In the genomic region with DNA sequence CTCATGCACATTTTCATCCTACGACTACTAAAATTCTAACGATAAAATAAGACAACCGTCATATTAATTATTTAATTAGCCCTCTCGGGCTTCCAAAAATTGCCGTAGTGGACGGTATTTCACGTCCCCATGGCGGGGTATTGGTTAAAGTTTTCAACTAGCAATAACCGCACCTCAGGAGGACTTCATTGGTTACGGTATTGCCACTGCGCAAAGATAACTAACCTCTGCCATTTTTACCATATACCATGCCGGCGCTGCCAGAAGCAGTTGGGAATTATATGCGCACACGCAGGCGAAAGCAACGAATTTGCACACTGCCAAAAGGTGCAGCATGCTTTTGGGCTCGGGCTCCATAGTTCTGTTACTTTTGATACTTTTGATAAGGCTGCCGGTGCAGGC, we compare ENCODE assay signal across 3 fruit fly cellular contexts.
TF ChIP-seq lines count a peak whose summit lies in the region.

No protein-coding gene starts in this region.

TF ChIP-seq in whole organism, embryonic, 481 proteins besides CTCF, POLR2A, EP300 and RAD21 (continued from another document and continues in another):
- TF ChIP-seq CG12299 (tag; optimal IDR thresholded peaks at IDR 0.05; lab: Kevin White, UChicago), result no peak
- TF ChIP-seq pros (GFP tag; optimal IDR thresholded peaks at IDR 0.05; lab: Kevin White, UChicago), result peak; percentile 87
- no peak for TF ChIP-seq Drgx (GFP tag; IDR thresholded peaks at IDR 0.05; lab: Robert Waterston, UW)
- TF ChIP-seq CG3163 (GFP tag; optimal IDR thresholded peaks at IDR 0.05; lab: Kevin White, UChicago), result peak; percentile 9
- TF ChIP-seq CG16863 (GFP tag; optimal IDR thresholded peaks at IDR 0.05; lab: Kevin White, UChicago), result peak; percentile 31
- no peak for TF ChIP-seq Aef1 (GFP tag; IDR thresholded peaks at IDR 0.05; lab: Robert Waterston, UW)
- TF ChIP-seq disco-r (GFP tag; optimal IDR thresholded peaks at IDR 0.05; lab: Kevin White, UChicago), result no peak
- no peak for TF ChIP-seq CG7745 (tag; optimal IDR thresholded peaks at IDR 0.05; lab: Kevin White, UChicago)
- peak; percentile 12 for TF ChIP-seq gsb-n (tag; optimal IDR thresholded peaks at IDR 0.05; lab: Kevin White, UChicago)
- TF ChIP-seq HLH54F (GFP tag; optimal IDR thresholded peaks at IDR 0.05; lab: Kevin White, UChicago), result peak; percentile 60
- peak; percentile 20; the same call in 1 of the 2 replicates for TF ChIP-seq Awh (GFP tag; IDR thresholded peaks at IDR 0.05; lab: Robert Waterston, UW)
- no peak for TF ChIP-seq CG6854 (GFP tag; optimal IDR thresholded peaks at IDR 0.05; lab: Kevin White, UChicago)
- TF ChIP-seq Dip2 (GFP tag; IDR thresholded peaks at IDR 0.05; lab: Robert Waterston, UW), result no peak
- no peak for TF ChIP-seq dysf (GFP tag; IDR thresholded peaks at IDR 0.05; lab: Robert Waterston, UW)
- peak; percentile 23 for TF ChIP-seq NC2α (GFP tag; optimal IDR thresholded peaks at IDR 0.05; lab: Kevin White, UChicago)
- 0 out of 3 replicates have a peak, but pooled peaks have one; percentile 15 for TF ChIP-seq Optix (GFP tag; IDR thresholded peaks at IDR 0.05; lab: Robert Waterston, UW)
- peak; percentile 0 for TF ChIP-seq ac (GFP tag; optimal IDR thresholded peaks at IDR 0.05; lab: Kevin White, UChicago)
- peak; percentile 26 for TF ChIP-seq bab2 (GFP tag; optimal IDR thresholded peaks at IDR 0.05; lab: Kevin White, UChicago)
- TF ChIP-seq H2.0 (GFP tag; IDR thresholded peaks at IDR 0.05; lab: Robert Waterston, UW), result no peak
- TF ChIP-seq CG34422 (GFP tag; IDR thresholded peaks at IDR 0.05; lab: Robert Waterston, UW), result no peak
- no peak; the same call in 1 of the 2 replicates for TF ChIP-seq chm (GFP tag; IDR thresholded peaks at IDR 0.05; lab: Robert Waterston, UW)
- TF ChIP-seq crc (GFP tag; optimal IDR thresholded peaks at IDR 0.05; lab: Kevin White, UChicago), result no peak
- peak; percentile 46 for TF ChIP-seq Antp (GFP tag; optimal IDR thresholded peaks at IDR 0.05; lab: Kevin White, UChicago)
- TF ChIP-seq Hey (tag; optimal IDR thresholded peaks at IDR 0.05; lab: Kevin White, UChicago), result no peak
- TF ChIP-seq CG4328 (GFP tag; optimal IDR thresholded peaks at IDR 0.05; lab: Kevin White, UChicago), result no peak
- TF ChIP-seq en (GFP tag; optimal IDR thresholded peaks at IDR 0.05; lab: Kevin White, UChicago), result no peak
- peak; percentile 49 for TF ChIP-seq Mad (GFP tag; optimal IDR thresholded peaks at IDR 0.05; lab: Kevin White, UChicago)
- no peak for TF ChIP-seq crp (GFP tag; optimal IDR thresholded peaks at IDR 0.05; lab: Kevin White, UChicago)
- no peak for TF ChIP-seq CG30431 (GFP tag; optimal IDR thresholded peaks at IDR 0.05; lab: Kevin White, UChicago)
- peak; percentile 42 for TF ChIP-seq CG11085 (GFP tag; IDR thresholded peaks at IDR 0.05; lab: Robert Waterston, UW)
- no peak for TF ChIP-seq Fer1 (GFP tag; optimal IDR thresholded peaks at IDR 0.05; lab: Kevin White, UChicago)
- TF ChIP-seq bbx (GFP tag; IDR thresholded peaks at IDR 0.05; lab: Robert Waterston, UW; ENCODE audit: partially characterized antibody), result peak; percentile 72
- no peak for TF ChIP-seq sim (GFP tag; IDR thresholded peaks at IDR 0.05; lab: Robert Waterston, UW)
- no peak for TF ChIP-seq CG17186 (GFP tag; optimal IDR thresholded peaks at IDR 0.05; lab: Kevin White, UChicago)
- TF ChIP-seq lilli (GFP tag; optimal IDR thresholded peaks at IDR 0.05; lab: Kevin White, UChicago), result peak; percentile 81
- peak; percentile 42; the same call in 1 of the 2 replicates for TF ChIP-seq CG6272 (GFP tag; IDR thresholded peaks at IDR 0.05; lab: Robert Waterston, UW)
- peak; percentile 35 for TF ChIP-seq HHEX (GFP tag; optimal IDR thresholded peaks at IDR 0.05; lab: Kevin White, UChicago)
- no peak for TF ChIP-seq Kr (GFP tag; optimal IDR thresholded peaks at IDR 0.05; lab: Kevin White, UChicago)
- peak; percentile 32 for TF ChIP-seq fd102C (GFP tag; optimal IDR thresholded peaks at IDR 0.05; lab: Kevin White, UChicago)
- TF ChIP-seq vfl (GFP tag; optimal IDR thresholded peaks at IDR 0.05; lab: Kevin White, UChicago), result peak; percentile 3
- TF ChIP-seq cato (GFP tag; optimal IDR thresholded peaks at IDR 0.05; lab: Kevin White, UChicago; ENCODE audit: borderline replicate concordance), result no peak
- TF ChIP-seq tin (GFP tag; optimal IDR thresholded peaks at IDR 0.05; lab: Kevin White, UChicago), result peak; percentile 39
- no peak for TF ChIP-seq CG10462 (GFP tag; optimal IDR thresholded peaks at IDR 0.05; lab: Kevin White, UChicago)

TF ChIP-seq in whole organism, prepupa, 60 proteins besides CTCF, POLR2A, EP300 and RAD21 (continued from another document):
- TF ChIP-seq CG3919 (GFP tag; optimal IDR thresholded peaks at IDR 0.05; lab: Kevin White, UChicago), result peak; percentile 63
- TF ChIP-seq CG4318 (GFP tag; optimal IDR thresholded peaks at IDR 0.05; lab: Kevin White, UChicago), result no peak
- no peak for TF ChIP-seq eg (GFP tag; IDR thresholded peaks at IDR 0.05; lab: Robert Waterston, UW)
- TF ChIP-seq CG16779 (tag; optimal IDR thresholded peaks at IDR 0.05; lab: Kevin White, UChicago), result no peak
- peak; percentile 39 for TF ChIP-seq OdsH (GFP tag; optimal IDR thresholded peaks at IDR 0.05; lab: Kevin White, UChicago)
- TF ChIP-seq CG10669 (GFP tag; optimal IDR thresholded peaks at IDR 0.05; lab: Kevin White, UChicago), result no peak
- TF ChIP-seq CG11294 (GFP tag; IDR thresholded peaks at IDR 0.05; lab: Robert Waterston, UW), result no peak
- no peak for TF ChIP-seq Hr38 (GFP tag; optimal IDR thresholded peaks at IDR 0.05; lab: Kevin White, UChicago)
- TF ChIP-seq topi (GFP tag; optimal IDR thresholded peaks at IDR 0.05; lab: Kevin White, UChicago), result peak; percentile 63
- TF ChIP-seq CG6808 (GFP tag; optimal IDR thresholded peaks at IDR 0.05; lab: Kevin White, UChicago), result no peak
- TF ChIP-seq Eip75B (GFP tag; optimal IDR thresholded peaks at IDR 0.05; lab: Kevin White, UChicago), result peak; percentile 58
- no peak for TF ChIP-seq achi (GFP tag; optimal IDR thresholded peaks at IDR 0.05; lab: Kevin White, UChicago)
- TF ChIP-seq spab (GFP tag; optimal IDR thresholded peaks at IDR 0.05; lab: Kevin White, UChicago), result no peak
- TF ChIP-seq CG7368 (GFP tag; optimal IDR thresholded peaks at IDR 0.05; lab: Kevin White, UChicago), result no peak
- TF ChIP-seq net (GFP tag; optimal IDR thresholded peaks at IDR 0.05; lab: Kevin White, UChicago), result no peak
- TF ChIP-seq cyc (GFP tag; optimal IDR thresholded peaks at IDR 0.05; lab: Kevin White, UChicago), result peak; percentile 65
- no peak for TF ChIP-seq Hr4 (GFP tag; optimal IDR thresholded peaks at IDR 0.05; lab: Kevin White, UChicago)
- peak; percentile 48 for TF ChIP-seq lz (GFP tag; optimal IDR thresholded peaks at IDR 0.05; lab: Kevin White, UChicago)
- peak; percentile 46 for TF ChIP-seq Met (GFP tag; optimal IDR thresholded peaks at IDR 0.05; lab: Kevin White, UChicago)
- TF ChIP-seq CG8632 (GFP tag; optimal IDR thresholded peaks at IDR 0.05; lab: Kevin White, UChicago), result no peak
- peak; percentile 62 for TF ChIP-seq Smox (GFP tag; optimal IDR thresholded peaks at IDR 0.05; lab: Kevin White, UChicago)
- TF ChIP-seq fd85E (GFP tag; optimal IDR thresholded peaks at IDR 0.05; lab: Kevin White, UChicago), result no peak
- peak; percentile 62 for TF ChIP-seq CG1621 (tag; optimal IDR thresholded peaks at IDR 0.05; lab: Kevin White, UChicago)
- TF ChIP-seq CG31627 (GFP tag; optimal IDR thresholded peaks at IDR 0.05; lab: Kevin White, UChicago), result peak; percentile 49
- no peak for TF ChIP-seq Sox15 (GFP tag; optimal IDR thresholded peaks at IDR 0.05; lab: Kevin White, UChicago)
- TF ChIP-seq acj6 (GFP tag; optimal IDR thresholded peaks at IDR 0.05; lab: Kevin White, UChicago), result no peak
- TF ChIP-seq CG3032 (tag; optimal IDR thresholded peaks at IDR 0.05; lab: Kevin White, UChicago), result no peak
- no peak for TF ChIP-seq CG8119 (GFP tag; IDR thresholded peaks at IDR 0.05; lab: Robert Waterston, UW)
- no peak for TF ChIP-seq Gug (GFP tag; IDR thresholded peaks at IDR 0.05; lab: Robert Waterston, UW)
- TF ChIP-seq CG8319 (GFP tag; optimal IDR thresholded peaks at IDR 0.05; lab: Kevin White, UChicago), result no peak
- no peak for TF ChIP-seq dac (GFP tag; optimal IDR thresholded peaks at IDR 0.05; lab: Kevin White, UChicago)
- TF ChIP-seq CG9139 (GFP tag; optimal IDR thresholded peaks at IDR 0.05; lab: Kevin White, UChicago), result no peak
- no peak for TF ChIP-seq Hr39 (GFP tag; optimal IDR thresholded peaks at IDR 0.05; lab: Kevin White, UChicago)

TF ChIP-seq in whole organism, wandering third instar larva, 38 proteins besides CTCF, POLR2A, EP300 and RAD21 (continued from another document):
- TF ChIP-seq dl (GFP tag; optimal IDR thresholded peaks at IDR 0.05; lab: Kevin White, UChicago; ENCODE audit: insufficient read depth in 1 of 2, partially characterized antibody in 2 of 2) (peak in 1 of 2 experiments; percentile 15), usp (GFP tag; optimal IDR thresholded peaks at IDR 0.05; lab: Kevin White, UChicago) (no peak), Jra (GFP tag; optimal IDR thresholded peaks at IDR 0.05; lab: Kevin White, UChicago) (peak; percentile 48), Vsx2 (GFP tag; optimal IDR thresholded peaks at IDR 0.05; lab: Kevin White, UChicago; ENCODE audit: partially characterized antibody) (peak; percentile 78), Sp1 (GFP tag; optimal IDR thresholded peaks at IDR 0.05; lab: Kevin White, UChicago) (no peak), h (GFP tag; optimal IDR thresholded peaks at IDR 0.05; lab: Kevin White, UChicago) (peak; percentile 83), fru (GFP tag; optimal IDR thresholded peaks at IDR 0.05; lab: Kevin White, UChicago) (peak; percentile 90)
